Worm (Caenorhabditis elegans) whole organism, L4 larva: ENCODE data around the gene dnj-17.

Experiments
- D1046.2 ChIP-seq: fragments of 200-800 bp; sonication (Bioruptor generic); IDR thresholded peaks from 2 replicates; pipeline ENCODE4 v1.3.6; 2022; ENCODE audit warnings: missing genetic modification characterization, missing compliant biosample characterization
- F10B5.3 ChIP-seq: sonication (generic microtip); optimal IDR thresholded peaks from 2 replicates; lab custom pipeline; 2016; ENCODE audit warnings: mild to moderate bottlenecking, missing genetic modification characterization, missing compliant biosample characterization
- R02D3.7 ChIP-seq: fragments of 150-350 bp; sonication (generic microtip); optimal IDR thresholded peaks from 3 replicates; lab custom pipeline; 2014; ENCODE audit warnings: missing biosample characterization, missing genetic modification characterization
- Y105C5A.15 ChIP-seq: fragments of 200-800 bp; sonication (Bioruptor generic); IDR thresholded peaks from 2 replicates; pipeline ENCODE4 v1.3.6; 2022; ENCODE audit warnings: missing genetic modification characterization, missing compliant biosample characterization
- Y5F2A.4 ChIP-seq: fragments of 200-800 bp; sonication (Bioruptor generic); optimal IDR thresholded peaks from 2 replicates; lab custom pipeline; 2018; ENCODE audit warnings: mild to moderate bottlenecking, missing genetic modification characterization, missing compliant biosample characterization
- aly-2 ChIP-seq: sonication (generic microtip); optimal IDR thresholded peaks from 2 replicates; lab custom pipeline; 2018; ENCODE audit warnings: missing biosample characterization, missing genetic modification characterization
- ama-1 ChIP-seq: fragments of 150-350 bp; optimal IDR thresholded peaks from 2 replicates; lab custom pipeline; 2014; ENCODE audit warnings: inconsistent platforms, mixed read lengths
- ceh-20 ChIP-seq: fragments of 200-800 bp; sonication (Bioruptor generic); IDR thresholded peaks from 2 replicates; pipeline ENCODE4 v1.3.6; 2022; ENCODE audit warnings: missing genetic modification reagents, missing genetic modification characterization, missing compliant biosample characterization
- ceh-28 ChIP-seq: fragments of 150-350 bp; optimal IDR thresholded peaks from 2 replicates; lab custom pipeline; 2014; ENCODE audit warnings: missing biosample characterization, missing genetic modification reagents, missing genetic modification characterization
- ceh-32 ChIP-seq: sonication (generic microtip); optimal IDR thresholded peaks from 2 replicates; lab custom pipeline; 2016; ENCODE audit warnings: mild to moderate bottlenecking, missing genetic modification characterization, missing compliant biosample characterization; ENCODE audit not compliant: poor library complexity
- ceh-44 ChIP-seq: fragments of 200-800 bp; sonication (Bioruptor generic); IDR thresholded peaks from 2 replicates; pipeline ENCODE4 v1.3.6; 2022; ENCODE audit warnings: missing genetic modification reagents, missing genetic modification characterization, missing compliant biosample characterization
- ces-1 ChIP-seq: fragments of 150-350 bp; sonication (generic microtip); optimal IDR thresholded peaks from 4 replicates; lab custom pipeline; 2014; ENCODE audit warnings: missing biosample characterization, missing genetic modification reagents, missing genetic modification characterization
- daf-8 ChIP-seq: fragments of 200-800 bp; sonication (Bioruptor generic); IDR thresholded peaks from 2 replicates; pipeline ENCODE4 v1.3.6; 2022; ENCODE audit warnings: missing genetic modification characterization, missing compliant biosample characterization
- dmd-6 ChIP-seq: fragments of 200-800 bp; sonication (Bioruptor generic); IDR thresholded peaks from 2 replicates; pipeline ENCODE4 v1.3.6; 2022; ENCODE audit warnings: missing genetic modification reagents, missing genetic modification characterization, missing compliant biosample characterization
- dmd-8 ChIP-seq: fragments of 200-800 bp; sonication (Bioruptor generic); IDR thresholded peaks from 2 replicates; pipeline ENCODE4 v1.3.6; 2022; ENCODE audit warnings: missing genetic modification characterization, missing compliant biosample characterization
- dpl-1 ChIP-seq: fragments of 150-350 bp; optimal IDR thresholded peaks from 2 replicates; lab custom pipeline; 2014; ENCODE audit warnings: missing biosample characterization, missing genetic modification reagents, missing genetic modification characterization
- dve-1 ChIP-seq: sonication (generic microtip); optimal IDR thresholded peaks from 2 replicates; lab custom pipeline; 2017; ENCODE audit warnings: antibody characterized with exemption, mild to moderate bottlenecking, missing genetic modification characterization, missing compliant biosample characterization; ENCODE audit not compliant: insufficient read depth
- egl-43 ChIP-seq: fragments of 200-800 bp; sonication (Bioruptor generic); IDR thresholded peaks from 2 replicates; pipeline ENCODE4 v1.3.6; 2022; ENCODE audit warnings: missing genetic modification reagents, missing genetic modification characterization, missing compliant biosample characterization
- fos-1 ChIP-seq: fragments of 150-350 bp; optimal IDR thresholded peaks from 2 replicates; lab custom pipeline; 2014; ENCODE audit warnings: missing biosample characterization, missing genetic modification characterization
- hif-1 ChIP-seq, 2 experiments: sonication (generic microtip); optimal IDR thresholded peaks; 2 replicates each; lab custom pipeline; 2016 to 2017; ENCODE audit warnings: missing compliant biosample characterization in 2 of 2, missing genetic modification characterization in 2 of 2, missing genetic modification reagents in 2 of 2, missing genotype in 2 of 2, mild to moderate bottlenecking in 1 of 2
- hlh-30 ChIP-seq: sonication (generic microtip); optimal IDR thresholded peaks from 2 replicates; lab custom pipeline; 2017; ENCODE audit warnings: antibody characterized with exemption, mild to moderate bottlenecking, missing genetic modification characterization, missing compliant biosample characterization; ENCODE audit not compliant: insufficient read depth
- hmg-1.1 ChIP-seq: fragments of 200-800 bp; sonication (Bioruptor generic); IDR thresholded peaks from 2 replicates; pipeline ENCODE4 v1.3.6; 2022; ENCODE audit warnings: missing genetic modification reagents, missing genetic modification characterization, missing compliant biosample characterization
- lim-7 ChIP-seq: fragments of 200-800 bp; sonication (Bioruptor generic); IDR thresholded peaks from 2 replicates; pipeline ENCODE4 v1.3.6; 2022; ENCODE audit warnings: missing genetic modification characterization, missing compliant biosample characterization
- lin-1 ChIP-seq: fragments of 200-800 bp; sonication (Bioruptor generic); IDR thresholded peaks from 2 replicates; pipeline ENCODE4 v1.3.6; 2022; ENCODE audit warnings: missing genetic modification reagents, missing genetic modification characterization, missing compliant biosample characterization
- lin-13 ChIP-seq: fragments of 150-350 bp; optimal IDR thresholded peaks from 2 replicates; lab custom pipeline; 2014; ENCODE audit warnings: missing biosample characterization, missing genetic modification reagents, missing genetic modification characterization
- lin-29 ChIP-seq: fragments of 200-800 bp; sonication (Bioruptor generic); IDR thresholded peaks from 2 replicates; pipeline ENCODE4 v1.3.6; 2022; ENCODE audit warnings: missing genetic modification reagents, missing genetic modification characterization, missing compliant biosample characterization
- lin-38 ChIP-seq: fragments of 200-800 bp; sonication (Bioruptor generic); IDR thresholded peaks from 2 replicates; pipeline ENCODE4 v1.3.6; 2022; ENCODE audit warnings: missing genetic modification reagents, missing genetic modification characterization, missing compliant biosample characterization
- lin-39 ChIP-seq: fragments of 150-350 bp; optimal IDR thresholded peaks from 2 replicates; lab custom pipeline; 2014; ENCODE audit warnings: missing biosample characterization, missing genetic modification reagents, missing genetic modification characterization
- lir-3 ChIP-seq: sonication (generic microtip); optimal IDR thresholded peaks from 2 replicates; lab custom pipeline; 2016; ENCODE audit warnings: mild to moderate bottlenecking, missing genetic modification characterization, missing compliant biosample characterization
- mdl-1 ChIP-seq, 2 experiments: fragments of 150-350 bp in 1 of 2; sonication (generic microtip) in 1 of 2; optimal IDR thresholded peaks; 2 replicates each; lab custom pipeline; 2014 to 2017; ENCODE audit warnings: missing biosample characterization in 2 of 2, missing genetic modification characterization in 2 of 2
- mep-1 ChIP-seq: fragments of 150-350 bp; sonication (generic microtip); optimal IDR thresholded peaks from 3 replicates; lab custom pipeline; 2014; ENCODE audit warnings: missing biosample characterization, missing genetic modification characterization
- mxl-2 ChIP-seq: fragments of 200-800 bp; sonication (Bioruptor generic); conservative IDR thresholded peaks from 2 replicates; pipeline ENCODE4 v1.3.6; 2022; ENCODE audit warnings: missing genetic modification reagents, missing genetic modification characterization, missing compliant biosample characterization
- nhr-11 ChIP-seq: fragments of 150-350 bp; optimal IDR thresholded peaks from 2 replicates; lab custom pipeline; 2014; ENCODE audit warnings: missing biosample characterization, missing genetic modification characterization
- nhr-25 ChIP-seq: sonication (generic microtip); optimal IDR thresholded peaks from 2 replicates; lab custom pipeline; 2017; ENCODE audit warnings: missing genetic modification characterization, mild to moderate bottlenecking, missing compliant biosample characterization, antibody characterized with exemption, moderate library complexity, borderline replicate concordance; ENCODE audit not compliant: insufficient read depth
- nhr-28 ChIP-seq: fragments of 150-350 bp; optimal IDR thresholded peaks from 2 replicates; lab custom pipeline; 2014; ENCODE audit warnings: missing biosample characterization, missing genetic modification characterization
- nhr-42 ChIP-seq: fragments of 200-800 bp; sonication (Bioruptor generic); IDR thresholded peaks from 2 replicates; pipeline ENCODE4 v1.3.6; 2022; ENCODE audit warnings: missing genetic modification characterization, missing compliant biosample characterization
- nhr-48 ChIP-seq: sonication (generic microtip); optimal IDR thresholded peaks from 2 replicates; lab custom pipeline; 2016; ENCODE audit warnings: mild to moderate bottlenecking, missing genetic modification characterization, missing compliant biosample characterization
- nhr-6 ChIP-seq: fragments of 150-350 bp; optimal IDR thresholded peaks from 2 replicates; lab custom pipeline; 2014; ENCODE audit warnings: missing biosample characterization, missing genetic modification characterization
- nhr-76 ChIP-seq: fragments of 150-350 bp; optimal IDR thresholded peaks from 2 replicates; lab custom pipeline; 2014; ENCODE audit warnings: missing biosample characterization, missing genetic modification characterization
- nhr-77 ChIP-seq: fragments of 150-350 bp; optimal IDR thresholded peaks from 2 replicates; lab custom pipeline; 2014; ENCODE audit warnings: missing biosample characterization, missing genetic modification characterization
- php-3 ChIP-seq: fragments of 200-800 bp; sonication (Bioruptor generic); IDR thresholded peaks from 2 replicates; pipeline ENCODE4 v1.3.6; 2022; ENCODE audit warnings: missing genetic modification reagents, missing genetic modification characterization, missing compliant biosample characterization
- rbr-2 ChIP-seq: sonication (generic microtip); optimal IDR thresholded peaks from 2 replicates; lab custom pipeline; 2016; ENCODE audit warnings: missing genotype, missing genetic modification characterization, missing compliant biosample characterization
- sdz-12 ChIP-seq: fragments of 200-800 bp; sonication (Bioruptor generic); optimal IDR thresholded peaks from 2 replicates; lab custom pipeline; 2018; ENCODE audit warnings: mild to moderate bottlenecking, missing genetic modification characterization, missing compliant biosample characterization
- skn-1 ChIP-seq: fragments of 150-350 bp; optimal IDR thresholded peaks from 2 replicates; lab custom pipeline; 2014; ENCODE audit warnings: missing biosample characterization, missing genetic modification characterization
- snpc-1.2 ChIP-seq: fragments of 200-800 bp; sonication (Bioruptor generic); IDR thresholded peaks from 2 replicates; pipeline ENCODE4 v1.3.6; 2022; ENCODE audit warnings: missing genetic modification reagents, missing genetic modification characterization, missing compliant biosample characterization
- spr-1 ChIP-seq: sonication (generic microtip); optimal IDR thresholded peaks from 2 replicates; lab custom pipeline; 2016; ENCODE audit warnings: mild to moderate bottlenecking, missing genetic modification characterization, missing compliant biosample characterization
- unc-39 ChIP-seq: sonication (generic microtip); optimal IDR thresholded peaks from 2 replicates; lab custom pipeline; 2017; ENCODE audit warnings: missing biosample characterization, missing genetic modification characterization
- zag-1 ChIP-seq: fragments of 150-350 bp; optimal IDR thresholded peaks from 2 replicates; lab custom pipeline; 2014; ENCODE audit warnings: missing biosample characterization, missing genetic modification characterization
- zfp-2 ChIP-seq: sonication (generic microtip); optimal IDR thresholded peaks from 2 replicates; lab custom pipeline; 2016; ENCODE audit warnings: mild to moderate bottlenecking, missing genetic modification characterization, missing compliant biosample characterization
- zfp-3 ChIP-seq: fragments of 200-800 bp; sonication (Bioruptor generic); conservative IDR thresholded peaks from 2 replicates; pipeline ENCODE4 v1.3.6; 2022; ENCODE audit warnings: missing genetic modification reagents, missing genetic modification characterization, missing compliant biosample characterization
- zip-11 ChIP-seq: fragments of 200-800 bp; sonication (Bioruptor generic); IDR thresholded peaks from 2 replicates; pipeline ENCODE4 v1.3.6; 2022; ENCODE audit warnings: missing genetic modification characterization, missing compliant biosample characterization
- zip-2 ChIP-seq: fragments of 150-350 bp; optimal IDR thresholded peaks from 2 replicates; lab custom pipeline; 2014; ENCODE audit warnings: missing biosample characterization, missing genetic modification characterization
- ztf-11 ChIP-seq: fragments of 150-350 bp; optimal IDR thresholded peaks from 2 replicates; lab custom pipeline; 2014; ENCODE audit warnings: missing biosample characterization, missing genetic modification characterization

The dnj-17 gene

ce11 chrIII:13411202-13411601 is 18.1 kb upstream of the dnj-17 start (continued):
- TF ChIP-seq zfp-2 (no peak), skn-1 (tag; lab: Kevin White, UChicago) (no peak), ceh-28 (tag; lab: Kevin White, UChicago) (no peak), zag-1 (tag; lab: Kevin White, UChicago) (no peak), nhr-11 (tag; lab: Kevin White, UChicago) (no peak), lin-13 (GFP tag; lab: Kevin White, UChicago) (peak; percentile 23), nhr-6 (no peak), ces-1 (no peak), nhr-42 (GFP tag; lab: Robert Waterston, UW) (no peak), zfp-3 (GFP tag; lab: Robert Waterston, UW) (no peak), nhr-28 (no peak), nhr-48 (tag; lab: Kevin White, UChicago) (peak; percentile 7), mxl-2 (GFP tag; lab: Robert Waterston, UW) (no peak), rbr-2 (tag; lab: Kevin White, UChicago) (no peak), zip-2 (peak; percentile 3), lin-29 (GFP tag; lab: Robert Waterston, UW) (no peak), lin-39 (no peak), Y105C5A.15 (no peak), lin-1 (GFP tag; lab: Robert Waterston, UW) (no peak), egl-43 (GFP tag; lab: Robert Waterston, UW) (no peak; the same call in 1 of the 2 replicates), zip-11 (GFP tag; lab: Robert Waterston, UW) (no peak), ceh-20 (no peak), mep-1 (tag; lab: Kevin White, UChicago) (no peak), dmd-6 (GFP tag; lab: Robert Waterston, UW) (no peak), aly-2 (tag; lab: Kevin White, UChicago) (no peak), snpc-1.2 (0 out of 2 replicates have a peak, but pooled peaks have one; percentile 33), lin-38 (GFP tag; lab: Robert Waterston, UW) (no peak), lir-3 (tag; lab: Kevin White, UChicago) (no peak), fos-1 (no peak), unc-39 (tag; lab: Kevin White, UChicago) (no peak), daf-8 (no peak), spr-1 (tag; lab: Kevin White, UChicago) (peak; percentile 9), dve-1 (tag; lab: Kevin White, UChicago) (no peak), Y5F2A.4 (GFP tag; lab: Kevin White, UChicago) (no peak), dpl-1 (GFP tag; lab: Kevin White, UChicago) (no peak), sdz-12 (GFP tag; lab: Kevin White, UChicago) (no peak), ama-1 (lab: Kevin White, UChicago) (no peak), R02D3.7 (tag; lab: Kevin White, UChicago) (no peak), nhr-77 (no peak), mdl-1 (tag; optimal IDR thresholded peaks at IDR 0.05; lab: Kevin White, UChicago) (no peak), hif-1 (tag; optimal IDR thresholded peaks at IDR 0.05; lab: Kevin White, UChicago) (no peak), ceh-32 (tag; lab: Kevin White, UChicago) (no peak), F10B5.3 (no peak), hmg-1.1 (GFP tag; lab: Robert Waterston, UW) (no peak), ceh-44 (peak; percentile 41; the same call in 1 of the 2 replicates), dmd-8 (GFP tag; lab: Robert Waterston, UW) (peak; percentile 82), php-3 (no peak), nhr-25 (tag; lab: Kevin White, UChicago) (no peak), lim-7 (GFP tag; lab: Robert Waterston, UW) (peak; percentile 81), hlh-30 (tag; lab: Kevin White, UChicago) (no peak), nhr-76 (tag; lab: Kevin White, UChicago) (no peak), D1046.2 (GFP tag; lab: Robert Waterston, UW) (no peak), ztf-11 (no peak)
